Fruit fly (Drosophila melanogaster) S2 (cell line): ENCODE measurements around the gene Cpr76Ba.

ENCODE experiments used
- CG8478 ChIP-seq: fragments of >200 bp; optimal IDR thresholded peaks from 2 replicates; lab custom pipeline; 2018
- CTCF ChIP-seq, 2 experiments: fragments of >200 bp; optimal IDR thresholded peaks; 2 replicates each; lab custom pipeline; 2018

The Cpr76Ba gene

dm6 chr3L:19552136-19552773 is 34.1 kb upstream of the Cpr76Ba start, which contains the start of the genes Ltn1 and CG9300:
Gene Ltn1 (minus strand): TSS chr3L:19552290.
Gene CG9300 (plus strand): TSS chr3L:19552420.
- peak in 1 of 2 experiments; percentile 39 for TF ChIP-seq CTCF (optimal IDR thresholded peaks at IDR 0.05; lab: Kevin White, UChicago)
- TF ChIP-seq CG8478 (lab: Kevin White, UChicago), result no peak

dm6 chr3L:19544810-19545209 is 26.7 kb upstream of the Cpr76Ba start, which contains the start of the genes CG46435 and Rcd7:
Gene CG46435 (plus strand): TSS chr3L:19545110.
Gene Rcd7 (plus strand): TSS chr3L:19545110.
- TF ChIP-seq CG8478 (lab: Kevin White, UChicago) (no peak), CTCF (optimal IDR thresholded peaks at IDR 0.05; lab: Kevin White, UChicago) (no peak)

- TF ChIP-seq CTCF (optimal IDR thresholded peaks at IDR 0.05; lab: Kevin White, UChicago) (no peak), CG8478 (lab: Kevin White, UChicago) (no peak)
These were observed 26.0 kb upstream of the Cpr76Ba start, which contains the start of the genes CG46434 and Dred for dm6 chr3L:19544105-19544504. Gene CG46434 (minus strand): TSS chr3L:19544205. Gene Dred (minus strand): TSS chr3L:19544205.

dm6 chr3L:19532443-19532842 is 14.3 kb upstream of the Cpr76Ba start, which contains the start of gene Cpr76Bd:
Gene Cpr76Bd (plus strand): TSS chr3L:19532743.
- TF ChIP-seq CG8478 (lab: Kevin White, UChicago) (no peak), CTCF (optimal IDR thresholded peaks at IDR 0.05; lab: Kevin White, UChicago) (no peak)

- TF ChIP-seq CTCF (optimal IDR thresholded peaks at IDR 0.05; lab: Kevin White, UChicago) (no peak), CG8478 (lab: Kevin White, UChicago) (no peak)
These were observed 10.4 kb upstream of the Cpr76Ba start for dm6 chr3L:19528547-19528946.

dm6 chr3L:19525736-19526135 is 7.6 kb upstream of the Cpr76Ba start:
- TF ChIP-seq CTCF (optimal IDR thresholded peaks at IDR 0.05; lab: Kevin White, UChicago) (no peak), CG8478 (lab: Kevin White, UChicago) (no peak)

dm6 chr3L:19524690-19525089 is 6.6 kb upstream of the Cpr76Ba start:
- TF ChIP-seq CG8478 (lab: Kevin White, UChicago) (no peak), CTCF (optimal IDR thresholded peaks at IDR 0.05; lab: Kevin White, UChicago) (no peak)

- TF ChIP-seq CTCF (optimal IDR thresholded peaks at IDR 0.05; lab: Kevin White, UChicago), result no peak
- TF ChIP-seq CG8478 (lab: Kevin White, UChicago), result no peak
These were observed 3.0 kb upstream of the Cpr76Ba start for dm6 chr3L:19521093-19521492.

- TF ChIP-seq CTCF (optimal IDR thresholded peaks at IDR 0.05; lab: Kevin White, UChicago) (no peak), CG8478 (lab: Kevin White, UChicago) (no peak)
These were observed 2.5 kb upstream of the Cpr76Ba start, which contains the start of gene Cpr76Bc for dm6 chr3L:19520645-19521044. Gene Cpr76Bc (plus strand): TSS chr3L:19520945.

- TF ChIP-seq CG8478 (lab: Kevin White, UChicago) (no peak), CTCF (optimal IDR thresholded peaks at IDR 0.05; lab: Kevin White, UChicago) (no peak)
These were observed 1.2 kb upstream of the Cpr76Ba start, which contains the start of gene Cpr76Bb for dm6 chr3L:19519349-19519748. Gene Cpr76Bb (plus strand): TSS chr3L:19519649.

dm6 chr3L:19516547-19516946 is 1.6 kb downstream of the Cpr76Ba start:
- TF ChIP-seq CTCF (optimal IDR thresholded peaks at IDR 0.05; lab: Kevin White, UChicago), result peak; percentile 90 to 96
- TF ChIP-seq CG8478 (lab: Kevin White, UChicago), result no peak

- TF ChIP-seq CTCF (optimal IDR thresholded peaks at IDR 0.05; lab: Kevin White, UChicago) (no peak), CG8478 (lab: Kevin White, UChicago) (no peak)
These were observed 5.5 kb downstream of the Cpr76Ba start for dm6 chr3L:19512672-19513071.

dm6 chr3L:19504719-19505118 is 13.4 kb downstream of the Cpr76Ba start:
- TF ChIP-seq CTCF (optimal IDR thresholded peaks at IDR 0.05; lab: Kevin White, UChicago) (no peak), CG8478 (lab: Kevin White, UChicago) (no peak)

- TF ChIP-seq CTCF (optimal IDR thresholded peaks at IDR 0.05; lab: Kevin White, UChicago), result no peak
- TF ChIP-seq CG8478 (lab: Kevin White, UChicago), result no peak
These were observed 14.4 kb downstream of the Cpr76Ba start, which contains the start of gene CG9452 for dm6 chr3L:19503770-19504169. Gene CG9452 (minus strand): TSS chr3L:19503870.

dm6 chr3L:19500698-19501097 is 17.4 kb downstream of the Cpr76Ba start, which contains the start of gene CG9451:
Gene CG9451 (minus strand): TSS chr3L:19500798.
- TF ChIP-seq CG8478 (lab: Kevin White, UChicago) (no peak), CTCF (optimal IDR thresholded peaks at IDR 0.05; lab: Kevin White, UChicago) (no peak)
